Fruit fly (Drosophila melanogaster) whole organism, prepupa: ENCODE data around the gene CG14968.
A peak's percentile ranks its signal among the peaks of the same experiment; 100 is the strongest.

Source experiments
- Blimp-1 ChIP-seq: fragments of 200-800 bp; sonication (Bioruptor generic); optimal IDR thresholded peaks from 3 replicates; lab custom pipeline; 2017; ENCODE audit warnings: missing biosample characterization, missing genetic modification characterization, mild to moderate bottlenecking, moderate library complexity, missing genetic modification reagents
- CG10631 ChIP-seq: fragments of 200-800 bp; sonication (Bioruptor generic); optimal IDR thresholded peaks from 2 replicates; lab custom pipeline; 2016; ENCODE audit warnings: missing biosample characterization, missing genetic modification characterization
- CG10669 ChIP-seq: fragments of 200-800 bp; sonication (Bioruptor generic); optimal IDR thresholded peaks from 3 replicates; lab custom pipeline; 2018; ENCODE audit warnings: missing biosample characterization, mild to moderate bottlenecking, missing genetic modification characterization, moderate library complexity
- CG11294 ChIP-seq: fragments of 200-800 bp; sonication (Bioruptor generic); IDR thresholded peaks from 2 replicates; pipeline ENCODE4 v1.3.6; 2022; ENCODE audit warnings: missing biosample characterization, missing genetic modification characterization
- CG11902 ChIP-seq: fragments of 200-800 bp; sonication (Bioruptor generic); optimal IDR thresholded peaks from 3 replicates; lab custom pipeline; 2016; ENCODE audit warnings: missing biosample characterization, missing genetic modification characterization
- CG1621 ChIP-seq: fragments of 200-800 bp; sonication (Bioruptor generic); optimal IDR thresholded peaks from 3 replicates; lab custom pipeline; 2018; ENCODE audit warnings: missing biosample characterization, mild to moderate bottlenecking, missing genetic modification characterization
- CG31627 ChIP-seq: fragments of 200-800 bp; sonication (Bioruptor generic); optimal IDR thresholded peaks from 3 replicates; lab custom pipeline; 2016; ENCODE audit warnings: missing biosample characterization, missing genetic modification characterization
- CG32006 ChIP-seq: fragments of 200-800 bp; sonication (Bioruptor generic); optimal IDR thresholded peaks from 3 replicates; lab custom pipeline; 2017; ENCODE audit warnings: missing biosample characterization, mild to moderate bottlenecking, missing genetic modification characterization
- CG34406 ChIP-seq: fragments of 200-800 bp; sonication (Bioruptor generic); optimal IDR thresholded peaks from 3 replicates; lab custom pipeline; 2016; ENCODE audit warnings: missing biosample characterization, missing genetic modification characterization
- CG3919 ChIP-seq: fragments of 200-800 bp; sonication (Bioruptor generic); optimal IDR thresholded peaks from 3 replicates; lab custom pipeline; 2016; ENCODE audit warnings: missing biosample characterization, missing genetic modification characterization
- CG4318 ChIP-seq: fragments of 200-800 bp; sonication (Bioruptor generic); optimal IDR thresholded peaks from 3 replicates; lab custom pipeline; 2017; ENCODE audit warnings: missing biosample characterization, mild to moderate bottlenecking, missing genetic modification characterization
- CG6163 ChIP-seq: fragments of 200-800 bp; sonication (Bioruptor generic); IDR thresholded peaks from 3 replicates; pipeline ENCODE4 v1.3.6; 2022; ENCODE audit warnings: missing biosample characterization, missing genetic modification characterization
- CG6792 ChIP-seq: fragments of 200-800 bp; sonication (Bioruptor generic); optimal IDR thresholded peaks from 3 replicates; lab custom pipeline; 2016; ENCODE audit warnings: missing biosample characterization, missing genetic modification characterization
- CG6808 ChIP-seq: fragments of 200-800 bp; sonication (Bioruptor generic); optimal IDR thresholded peaks from 3 replicates; lab custom pipeline; 2017; ENCODE audit warnings: missing biosample characterization, missing genetic modification characterization, mild to moderate bottlenecking, moderate library complexity, missing genetic modification reagents
- CG8119 ChIP-seq: fragments of 200-800 bp; sonication (Bioruptor generic); IDR thresholded peaks from 3 replicates; pipeline ENCODE4 v1.3.6; 2022; ENCODE audit warnings: missing biosample characterization, missing genetic modification characterization
- CG8319 ChIP-seq: fragments of 200-800 bp; sonication (Bioruptor generic); optimal IDR thresholded peaks from 3 replicates; lab custom pipeline; 2016; ENCODE audit warnings: missing biosample characterization, missing genetic modification characterization
- CG8632 ChIP-seq: fragments of 200-800 bp; sonication (Bioruptor generic); optimal IDR thresholded peaks from 3 replicates; lab custom pipeline; 2016; ENCODE audit warnings: missing biosample characterization, missing genetic modification characterization
- Eip75B ChIP-seq: fragments of 200-800 bp; sonication (Bioruptor generic); optimal IDR thresholded peaks from 3 replicates; lab custom pipeline; 2016; ENCODE audit warnings: missing biosample characterization, missing genetic modification characterization
- Eip78C ChIP-seq: fragments of 200-800 bp; sonication (Bioruptor generic); peaks from one replicate; lab custom pipeline; 2016; ENCODE audit warnings: missing biosample characterization, missing genetic modification characterization
- Eip93F ChIP-seq: fragments of 200-800 bp; sonication (Bioruptor generic); optimal IDR thresholded peaks from 2 replicates; lab custom pipeline; 2016; ENCODE audit warnings: missing biosample characterization, mild to moderate bottlenecking, missing genetic modification characterization
- Ets21C ChIP-seq: fragments of 200-800 bp; sonication (Bioruptor generic); optimal IDR thresholded peaks from 3 replicates; lab custom pipeline; 2016; ENCODE audit warnings: missing biosample characterization, missing genetic modification characterization
- Gug ChIP-seq: fragments of 200-800 bp; sonication (Bioruptor generic); IDR thresholded peaks from 2 replicates; pipeline ENCODE4 v1.3.6; 2022; ENCODE audit warnings: missing biosample characterization, missing genetic modification characterization
- Hr38 ChIP-seq: sonication (Bioruptor generic); optimal IDR thresholded peaks from 2 replicates; lab custom pipeline; 2016; ENCODE audit warnings: missing biosample characterization, missing genetic modification characterization
- Hr4 ChIP-seq: fragments of 200-800 bp; sonication (Bioruptor generic); optimal IDR thresholded peaks from 3 replicates; lab custom pipeline; 2016; ENCODE audit warnings: missing biosample characterization, missing genetic modification characterization
- Lpt ChIP-seq: fragments of 200-800 bp; sonication (Bioruptor generic); optimal IDR thresholded peaks from 3 replicates; lab custom pipeline; 2016; ENCODE audit warnings: missing biosample characterization, missing genetic modification characterization
- Smox ChIP-seq: fragments of 200-800 bp; sonication (Bioruptor generic); optimal IDR thresholded peaks from 3 replicates; lab custom pipeline; 2016; ENCODE audit warnings: missing biosample characterization, missing genetic modification characterization
- Sox102F ChIP-seq: fragments of 200-800 bp; sonication (Bioruptor generic); optimal IDR thresholded peaks from 2 replicates; lab custom pipeline; 2016; ENCODE audit warnings: missing biosample characterization, mild to moderate bottlenecking, missing genetic modification characterization
- Sox14 ChIP-seq: fragments of 200-800 bp; sonication (Bioruptor generic); optimal IDR thresholded peaks from 3 replicates; lab custom pipeline; 2016; ENCODE audit warnings: missing biosample characterization, missing genetic modification characterization
- Sox15 ChIP-seq: fragments of 200-800 bp; sonication (Bioruptor generic); optimal IDR thresholded peaks from 3 replicates; lab custom pipeline; 2016; ENCODE audit warnings: missing biosample characterization, missing genetic modification characterization
- achi ChIP-seq: fragments of 200-800 bp; sonication (Bioruptor generic); optimal IDR thresholded peaks from 3 replicates; lab custom pipeline; 2016; ENCODE audit warnings: missing biosample characterization, missing genetic modification characterization
- cyc ChIP-seq: fragments of 200-800 bp; sonication (Bioruptor generic); optimal IDR thresholded peaks from 3 replicates; lab custom pipeline; 2016; ENCODE audit warnings: missing biosample characterization, missing genetic modification characterization
- dac ChIP-seq: fragments of 200-800 bp; sonication (Bioruptor generic); optimal IDR thresholded peaks from 2 replicates; lab custom pipeline; 2017; ENCODE audit warnings: missing biosample characterization, mild to moderate bottlenecking, missing genetic modification characterization
- dsx ChIP-seq: fragments of 200-800 bp; optimal IDR thresholded peaks from 3 replicates; lab custom pipeline; 2019; ENCODE audit warnings: missing biosample characterization, mild to moderate bottlenecking, missing genetic modification characterization, moderate library complexity; ENCODE audit not compliant: poor library complexity, severe bottlenecking
- eg ChIP-seq: fragments of 200-800 bp; sonication (Bioruptor generic); IDR thresholded peaks from 3 replicates; pipeline ENCODE4 v1.3.6; 2022; ENCODE audit warnings: missing biosample characterization, missing genetic modification characterization
- esn ChIP-seq: fragments of 200-800 bp; sonication (Bioruptor generic); optimal IDR thresholded peaks from 2 replicates; lab custom pipeline; 2016; ENCODE audit warnings: missing biosample characterization, mild to moderate bottlenecking, missing genetic modification characterization, moderate library complexity
- fd85E ChIP-seq: fragments of 200-800 bp; sonication (Bioruptor generic); optimal IDR thresholded peaks from 3 replicates; lab custom pipeline; 2016; ENCODE audit warnings: missing biosample characterization, missing genetic modification characterization
- fkh ChIP-seq: fragments of 200-800 bp; sonication (Bioruptor generic); optimal IDR thresholded peaks from 3 replicates; lab custom pipeline; 2017; ENCODE audit warnings: missing biosample characterization, mild to moderate bottlenecking, missing genetic modification characterization, moderate library complexity
- lz ChIP-seq: fragments of 200-800 bp; sonication (Bioruptor generic); optimal IDR thresholded peaks from 3 replicates; lab custom pipeline; 2016; ENCODE audit warnings: missing biosample characterization, missing genetic modification characterization
- net ChIP-seq: fragments of 200-800 bp; sonication (Bioruptor generic); optimal IDR thresholded peaks from 3 replicates; lab custom pipeline; 2016; ENCODE audit warnings: missing biosample characterization, missing genetic modification characterization
- pdm3 ChIP-seq: fragments of 200-800 bp; sonication (Bioruptor generic); optimal IDR thresholded peaks from 3 replicates; lab custom pipeline; 2016; ENCODE audit warnings: missing biosample characterization, missing genetic modification characterization
- salr ChIP-seq, 2 experiments: fragments of 200-800 bp; sonication (Bioruptor generic); optimal IDR thresholded peaks; 3 replicates each; lab custom pipeline; 2016 to 2018; ENCODE audit warnings: missing biosample characterization in 2 of 2, missing genetic modification characterization in 2 of 2, mild to moderate bottlenecking in 1 of 2
- spab ChIP-seq: fragments of 200-800 bp; sonication (Bioruptor generic); optimal IDR thresholded peaks from 2 replicates; lab custom pipeline; 2017; ENCODE audit warnings: missing biosample characterization, mild to moderate bottlenecking, missing genetic modification characterization, missing genetic modification reagents
- ss ChIP-seq, 2 experiments: fragments of 200-800 bp; sonication (Bioruptor generic); optimal IDR thresholded peaks; 2 replicates in 1 of 2; 3 replicates in 1 of 2; lab custom pipeline; 2017 to 2018; ENCODE audit warnings: mild to moderate bottlenecking in 2 of 2, missing biosample characterization in 2 of 2, missing genetic modification characterization in 2 of 2, moderate library complexity in 1 of 2
- svp ChIP-seq: fragments of 200-800 bp; sonication (Bioruptor generic); peaks from one replicate; lab custom pipeline; 2016; ENCODE audit warnings: missing biosample characterization, missing genetic modification characterization
- topi ChIP-seq: fragments of 200-800 bp; sonication (Bioruptor generic); optimal IDR thresholded peaks from 3 replicates; lab custom pipeline; 2016; ENCODE audit warnings: missing biosample characterization, missing genetic modification characterization
- vri ChIP-seq: fragments of 200-800 bp; sonication (Bioruptor generic); optimal IDR thresholded peaks from 3 replicates; lab custom pipeline; 2016; ENCODE audit warnings: missing biosample characterization, mild to moderate bottlenecking, missing genetic modification characterization

Gene CG14968

DNA sequence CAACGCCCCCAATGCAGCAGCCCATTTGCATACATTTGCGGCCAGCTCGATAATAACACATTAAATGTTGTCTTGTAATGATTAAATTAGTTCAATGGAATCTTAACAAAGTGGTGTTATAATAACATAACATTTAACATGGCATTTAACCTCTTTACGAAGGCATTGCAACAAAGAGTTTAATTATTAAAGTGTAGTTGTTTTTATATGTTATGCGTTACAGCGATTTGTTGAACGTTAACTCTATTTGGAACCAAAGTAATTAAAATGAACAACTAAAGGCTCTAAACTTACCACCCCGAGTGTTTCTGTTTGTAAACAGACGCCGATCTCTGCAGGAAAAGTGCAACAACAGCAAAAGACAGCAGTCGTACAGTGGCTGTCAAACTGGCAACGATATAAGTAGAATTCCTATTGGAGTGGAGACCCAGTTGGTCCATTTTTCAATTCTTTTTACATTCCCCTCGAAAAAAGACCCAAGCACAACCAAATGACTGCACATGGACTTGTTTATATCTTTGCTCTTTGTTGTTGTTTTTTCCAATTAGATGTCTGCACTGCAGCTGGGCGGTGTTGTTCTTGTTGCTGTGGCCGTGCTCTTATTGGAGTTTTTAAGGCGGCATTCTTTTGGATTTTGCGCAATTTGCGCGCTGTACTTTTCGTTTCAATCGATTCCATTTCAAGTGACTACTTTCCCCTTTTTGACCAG, 36.1 kb upstream of the CG14968 start (continued):
- TF ChIP-seq spab (GFP tag; lab: Kevin White, UChicago) (peak; percentile 70), Eip78C (GFP tag; lab: Kevin White, UChicago) (peak; percentile 58), lz (GFP tag; lab: Kevin White, UChicago) (no peak), Lpt (GFP tag; lab: Kevin White, UChicago) (peak; percentile 1), Smox (GFP tag; lab: Kevin White, UChicago) (no peak), CG8319 (GFP tag; lab: Kevin White, UChicago) (no peak), Sox15 (GFP tag; lab: Kevin White, UChicago) (no peak), fkh (no peak), eg (GFP tag; lab: Robert Waterston, UW) (peak; percentile 75), CG11294 (no peak; the same call in 1 of the 2 replicates), salr (GFP tag; optimal IDR thresholded peaks at IDR 0.05; lab: Kevin White, UChicago) (peak in 1 of 2 experiments; percentile 51), esn (no peak), CG8119 (GFP tag; lab: Robert Waterston, UW) (peak; percentile 89), CG1621 (tag; lab: Kevin White, UChicago) (no peak), CG6792 (no peak), Hr4 (GFP tag; lab: Kevin White, UChicago) (peak; percentile 76), CG3919 (GFP tag; lab: Kevin White, UChicago) (peak; percentile 55), ss (GFP tag; optimal IDR thresholded peaks at IDR 0.05; lab: Kevin White, UChicago) (no peak), CG31627 (GFP tag; lab: Kevin White, UChicago) (no peak), net (GFP tag; lab: Kevin White, UChicago) (peak; percentile 12), dac (peak; percentile 59), Sox102F (no peak), Blimp-1 (GFP tag; lab: Kevin White, UChicago) (no peak), achi (GFP tag; lab: Kevin White, UChicago) (peak; percentile 40), topi (GFP tag; lab: Kevin White, UChicago) (peak; percentile 18), CG4318 (GFP tag; lab: Kevin White, UChicago) (peak; percentile 65), Eip93F (GFP tag; lab: Kevin White, UChicago) (no peak), CG6163 (GFP tag; lab: Robert Waterston, UW) (peak; percentile 41; the same call in 2 of the 3 replicates), Ets21C (GFP tag; lab: Kevin White, UChicago) (no peak), Eip75B (no peak), Sox14 (GFP tag; lab: Kevin White, UChicago) (peak; percentile 44), cyc (no peak), pdm3 (peak; percentile 23), svp (GFP tag; lab: Kevin White, UChicago) (no peak), Hr38 (GFP tag; lab: Kevin White, UChicago) (no peak), vri (no peak), Gug (no peak; the same call in 1 of the 2 replicates)

DNA sequence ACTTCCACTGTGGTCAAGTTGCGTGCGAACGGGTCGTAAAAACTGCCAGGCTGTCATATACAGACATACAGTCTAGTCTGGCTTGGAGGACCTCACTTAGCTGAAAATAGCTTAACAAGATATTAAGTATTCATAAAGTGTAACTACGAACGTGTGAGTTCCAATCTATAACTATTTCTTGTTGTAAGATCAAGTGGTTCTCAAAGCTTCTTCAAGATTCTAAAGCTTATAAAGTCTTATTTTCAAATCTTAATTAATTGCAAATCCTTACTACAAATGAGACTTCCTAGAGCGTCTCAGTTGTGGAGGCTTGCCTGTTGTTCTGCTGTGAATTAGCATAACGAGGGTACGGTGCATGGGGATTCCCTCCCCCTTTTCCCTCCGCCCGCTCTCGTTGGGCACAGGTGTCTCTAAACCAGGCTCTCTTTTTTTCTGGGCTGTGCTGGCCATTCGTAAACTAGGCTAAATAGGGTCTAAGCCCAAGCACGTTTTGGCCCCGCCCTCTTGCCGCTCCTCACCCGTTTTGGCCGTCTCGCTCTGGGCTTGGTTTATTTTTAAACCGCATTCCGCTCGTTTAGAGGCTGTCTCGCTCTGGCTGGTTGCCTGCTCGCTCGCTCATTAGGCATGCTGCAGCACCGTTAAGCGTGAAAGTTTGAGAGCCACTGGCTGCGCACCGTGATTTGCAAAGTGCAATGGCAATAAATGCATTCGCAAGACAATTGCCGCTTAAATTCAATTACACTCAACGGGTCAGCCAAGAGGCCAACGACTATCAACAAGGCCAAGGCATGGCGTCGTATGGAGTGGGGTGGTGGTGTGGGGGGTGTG, 35.3 kb upstream of the CG14968 start:
- TF ChIP-seq CG10631 (peak; percentile 32), salr (GFP tag; optimal IDR thresholded peaks at IDR 0.05; lab: Kevin White, UChicago) (peak in 1 of 2 experiments; percentile 2), CG32006 (no peak), Eip75B (no peak), pdm3 (peak; percentile 29), CG11902 (GFP tag; lab: Kevin White, UChicago) (no peak), CG11294 (no peak), Hr38 (GFP tag; lab: Kevin White, UChicago) (no peak), cyc (no peak), CG6792 (no peak), spab (GFP tag; lab: Kevin White, UChicago) (peak; percentile 43), Hr4 (GFP tag; lab: Kevin White, UChicago) (no peak), Gug (no peak), CG8632 (GFP tag; lab: Kevin White, UChicago) (no peak), Sox102F (no peak), CG34406 (GFP tag; lab: Kevin White, UChicago) (no peak), CG1621 (tag; lab: Kevin White, UChicago) (no peak), CG6808 (GFP tag; lab: Kevin White, UChicago) (peak; percentile 65), CG3919 (GFP tag; lab: Kevin White, UChicago) (peak; percentile 22), CG10669 (peak; percentile 53), dsx (peak; percentile 33), ss (GFP tag; optimal IDR thresholded peaks at IDR 0.05; lab: Kevin White, UChicago) (peak; percentile 67 to 96), fd85E (no peak), eg (GFP tag; lab: Robert Waterston, UW) (no peak), Blimp-1 (GFP tag; lab: Kevin White, UChicago) (no peak), Sox15 (GFP tag; lab: Kevin White, UChicago) (no peak)
